Worm (Caenorhabditis elegans): ENCODE measurements around the gene rcs-1.

DNA sequence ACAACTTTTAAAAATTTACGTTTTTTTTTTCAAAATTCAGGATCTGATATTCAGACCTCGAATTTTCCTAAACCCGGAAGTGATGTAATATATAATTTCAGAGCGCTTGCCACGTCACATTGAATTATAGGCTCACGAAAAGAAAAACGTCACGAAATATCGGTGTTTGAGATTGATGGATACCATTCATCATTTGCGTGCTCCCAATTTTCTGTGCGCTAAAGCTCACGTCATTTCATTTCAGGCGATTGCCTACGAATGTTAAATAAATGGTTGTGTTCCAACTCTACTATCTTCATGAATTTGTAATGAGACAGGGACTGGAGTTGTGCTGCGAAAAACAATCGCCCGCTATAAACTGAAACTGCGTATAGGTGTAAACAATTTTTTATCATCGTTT, 19.6 kb downstream of the rcs-1 start:
- TF ChIP-seq W03F9.2 (tag; optimal IDR thresholded peaks at IDR 0.05) (no peak), dao-5 (tag; optimal IDR thresholded peaks at IDR 0.05) (no peak)

Measured in whole organism, L4/young adult.